Fruit fly (Drosophila melanogaster) whole organism, prepupa: ENCODE results near the gene Spn.

ENCODE experiments used
- Blimp-1 ChIP-seq: fragments of 200-800 bp; sonication (Bioruptor generic); optimal IDR thresholded peaks from 3 replicates; lab custom pipeline; 2017; ENCODE audit warnings: missing biosample characterization, missing genetic modification characterization, mild to moderate bottlenecking, moderate library complexity, missing genetic modification reagents
- CG10669 ChIP-seq: fragments of 200-800 bp; sonication (Bioruptor generic); optimal IDR thresholded peaks from 3 replicates; lab custom pipeline; 2018; ENCODE audit warnings: missing biosample characterization, mild to moderate bottlenecking, missing genetic modification characterization, moderate library complexity
- CG11902 ChIP-seq: fragments of 200-800 bp; sonication (Bioruptor generic); optimal IDR thresholded peaks from 3 replicates; lab custom pipeline; 2016; ENCODE audit warnings: missing biosample characterization, missing genetic modification characterization
- CG15336 ChIP-seq: fragments of 200-800 bp; sonication (Bioruptor generic); IDR thresholded peaks from 2 replicates; pipeline ENCODE4 v1.3.6; 2022; ENCODE audit warnings: missing biosample characterization, missing genetic modification characterization
- CG1621 ChIP-seq: fragments of 200-800 bp; sonication (Bioruptor generic); optimal IDR thresholded peaks from 3 replicates; lab custom pipeline; 2018; ENCODE audit warnings: missing biosample characterization, mild to moderate bottlenecking, missing genetic modification characterization
- CG16779 ChIP-seq: fragments of 200-800 bp; sonication (Bioruptor generic); optimal IDR thresholded peaks from 3 replicates; lab custom pipeline; 2017; ENCODE audit warnings: missing biosample characterization, mild to moderate bottlenecking, missing genetic modification characterization
- CG3032 ChIP-seq: fragments of 200-800 bp; optimal IDR thresholded peaks from 2 replicates; lab custom pipeline; 2019; ENCODE audit warnings: missing biosample characterization, mild to moderate bottlenecking, missing genetic modification characterization, moderate library complexity
- CG31627 ChIP-seq: fragments of 200-800 bp; sonication (Bioruptor generic); optimal IDR thresholded peaks from 3 replicates; lab custom pipeline; 2016; ENCODE audit warnings: missing biosample characterization, missing genetic modification characterization
- CG32006 ChIP-seq: fragments of 200-800 bp; sonication (Bioruptor generic); optimal IDR thresholded peaks from 3 replicates; lab custom pipeline; 2017; ENCODE audit warnings: missing biosample characterization, mild to moderate bottlenecking, missing genetic modification characterization
- CG6163 ChIP-seq: fragments of 200-800 bp; sonication (Bioruptor generic); IDR thresholded peaks from 3 replicates; pipeline ENCODE4 v1.3.6; 2022; ENCODE audit warnings: missing biosample characterization, missing genetic modification characterization
- CG6276 ChIP-seq: fragments of 200-800 bp; sonication (Bioruptor generic); optimal IDR thresholded peaks from 2 replicates; lab custom pipeline; 2017; ENCODE audit warnings: missing biosample characterization, mild to moderate bottlenecking, missing genetic modification characterization
- CG6792 ChIP-seq: fragments of 200-800 bp; sonication (Bioruptor generic); optimal IDR thresholded peaks from 3 replicates; lab custom pipeline; 2016; ENCODE audit warnings: missing biosample characterization, missing genetic modification characterization
- CG6808 ChIP-seq: fragments of 200-800 bp; sonication (Bioruptor generic); optimal IDR thresholded peaks from 3 replicates; lab custom pipeline; 2017; ENCODE audit warnings: missing biosample characterization, missing genetic modification characterization, mild to moderate bottlenecking, moderate library complexity, missing genetic modification reagents
- CG7368 ChIP-seq: fragments of 200-800 bp; sonication (Bioruptor generic); optimal IDR thresholded peaks from 3 replicates; lab custom pipeline; 2016; ENCODE audit warnings: missing biosample characterization, missing genetic modification characterization
- CG8119 ChIP-seq: fragments of 200-800 bp; sonication (Bioruptor generic); IDR thresholded peaks from 3 replicates; pipeline ENCODE4 v1.3.6; 2022; ENCODE audit warnings: missing biosample characterization, missing genetic modification characterization
- CG8632 ChIP-seq: fragments of 200-800 bp; sonication (Bioruptor generic); optimal IDR thresholded peaks from 3 replicates; lab custom pipeline; 2016; ENCODE audit warnings: missing biosample characterization, missing genetic modification characterization
- CG9139 ChIP-seq: fragments of 200-800 bp; sonication (Bioruptor generic); optimal IDR thresholded peaks from 3 replicates; lab custom pipeline; 2017; ENCODE audit warnings: missing biosample characterization, mild to moderate bottlenecking, missing genetic modification characterization
- Eip75B ChIP-seq: fragments of 200-800 bp; sonication (Bioruptor generic); optimal IDR thresholded peaks from 3 replicates; lab custom pipeline; 2016; ENCODE audit warnings: missing biosample characterization, missing genetic modification characterization
- Eip78C ChIP-seq: fragments of 200-800 bp; sonication (Bioruptor generic); peaks from one replicate; lab custom pipeline; 2016; ENCODE audit warnings: missing biosample characterization, missing genetic modification characterization
- Eip93F ChIP-seq: fragments of 200-800 bp; sonication (Bioruptor generic); optimal IDR thresholded peaks from 2 replicates; lab custom pipeline; 2016; ENCODE audit warnings: missing biosample characterization, mild to moderate bottlenecking, missing genetic modification characterization
- Ets21C ChIP-seq: fragments of 200-800 bp; sonication (Bioruptor generic); optimal IDR thresholded peaks from 3 replicates; lab custom pipeline; 2016; ENCODE audit warnings: missing biosample characterization, missing genetic modification characterization
- Ets96B ChIP-seq: fragments of 200-800 bp; optimal IDR thresholded peaks from 2 replicates; lab custom pipeline; 2019; ENCODE audit warnings: missing biosample characterization, mild to moderate bottlenecking, missing genetic modification characterization, moderate library complexity
- Gug ChIP-seq: fragments of 200-800 bp; sonication (Bioruptor generic); IDR thresholded peaks from 2 replicates; pipeline ENCODE4 v1.3.6; 2022; ENCODE audit warnings: missing biosample characterization, missing genetic modification characterization
- Hr38 ChIP-seq: sonication (Bioruptor generic); optimal IDR thresholded peaks from 2 replicates; lab custom pipeline; 2016; ENCODE audit warnings: missing biosample characterization, missing genetic modification characterization
- Hr39 ChIP-seq: fragments of 200-800 bp; sonication (Bioruptor generic); optimal IDR thresholded peaks from 2 replicates; lab custom pipeline; 2016; ENCODE audit warnings: missing biosample characterization, missing genetic modification characterization
- Hr4 ChIP-seq: fragments of 200-800 bp; sonication (Bioruptor generic); optimal IDR thresholded peaks from 3 replicates; lab custom pipeline; 2016; ENCODE audit warnings: missing biosample characterization, missing genetic modification characterization
- Lpt ChIP-seq: fragments of 200-800 bp; sonication (Bioruptor generic); optimal IDR thresholded peaks from 3 replicates; lab custom pipeline; 2016; ENCODE audit warnings: missing biosample characterization, missing genetic modification characterization
- Met ChIP-seq: fragments of 200-800 bp; sonication (Bioruptor generic); optimal IDR thresholded peaks from 3 replicates; lab custom pipeline; 2016; ENCODE audit warnings: missing biosample characterization, missing genetic modification characterization
- OdsH ChIP-seq: fragments of 200-800 bp; sonication (Bioruptor generic); optimal IDR thresholded peaks from 3 replicates; lab custom pipeline; 2016; ENCODE audit warnings: missing biosample characterization, missing genetic modification characterization
- Smox ChIP-seq: fragments of 200-800 bp; sonication (Bioruptor generic); optimal IDR thresholded peaks from 3 replicates; lab custom pipeline; 2016; ENCODE audit warnings: missing biosample characterization, missing genetic modification characterization
- Sox14 ChIP-seq: fragments of 200-800 bp; sonication (Bioruptor generic); optimal IDR thresholded peaks from 3 replicates; lab custom pipeline; 2016; ENCODE audit warnings: missing biosample characterization, missing genetic modification characterization
- Sox15 ChIP-seq: fragments of 200-800 bp; sonication (Bioruptor generic); optimal IDR thresholded peaks from 3 replicates; lab custom pipeline; 2016; ENCODE audit warnings: missing biosample characterization, missing genetic modification characterization
- achi ChIP-seq: fragments of 200-800 bp; sonication (Bioruptor generic); optimal IDR thresholded peaks from 3 replicates; lab custom pipeline; 2016; ENCODE audit warnings: missing biosample characterization, missing genetic modification characterization
- cyc ChIP-seq: fragments of 200-800 bp; sonication (Bioruptor generic); optimal IDR thresholded peaks from 3 replicates; lab custom pipeline; 2016; ENCODE audit warnings: missing biosample characterization, missing genetic modification characterization
- dac ChIP-seq: fragments of 200-800 bp; sonication (Bioruptor generic); optimal IDR thresholded peaks from 2 replicates; lab custom pipeline; 2017; ENCODE audit warnings: missing biosample characterization, mild to moderate bottlenecking, missing genetic modification characterization
- dsx ChIP-seq: fragments of 200-800 bp; optimal IDR thresholded peaks from 3 replicates; lab custom pipeline; 2019; ENCODE audit warnings: missing biosample characterization, mild to moderate bottlenecking, missing genetic modification characterization, moderate library complexity; ENCODE audit not compliant: poor library complexity, severe bottlenecking
- eg ChIP-seq: fragments of 200-800 bp; sonication (Bioruptor generic); IDR thresholded peaks from 3 replicates; pipeline ENCODE4 v1.3.6; 2022; ENCODE audit warnings: missing biosample characterization, missing genetic modification characterization
- fd59A ChIP-seq: fragments of 200-800 bp; sonication (Bioruptor generic); optimal IDR thresholded peaks from 2 replicates; lab custom pipeline; 2017; ENCODE audit warnings: missing biosample characterization, mild to moderate bottlenecking, missing genetic modification characterization, missing genetic modification reagents
- fd85E ChIP-seq: fragments of 200-800 bp; sonication (Bioruptor generic); optimal IDR thresholded peaks from 3 replicates; lab custom pipeline; 2016; ENCODE audit warnings: missing biosample characterization, missing genetic modification characterization
- fkh ChIP-seq: fragments of 200-800 bp; sonication (Bioruptor generic); optimal IDR thresholded peaks from 3 replicates; lab custom pipeline; 2017; ENCODE audit warnings: missing biosample characterization, mild to moderate bottlenecking, missing genetic modification characterization, moderate library complexity
- lz ChIP-seq: fragments of 200-800 bp; sonication (Bioruptor generic); optimal IDR thresholded peaks from 3 replicates; lab custom pipeline; 2016; ENCODE audit warnings: missing biosample characterization, missing genetic modification characterization
- net ChIP-seq: fragments of 200-800 bp; sonication (Bioruptor generic); optimal IDR thresholded peaks from 3 replicates; lab custom pipeline; 2016; ENCODE audit warnings: missing biosample characterization, missing genetic modification characterization
- pdm3 ChIP-seq: fragments of 200-800 bp; sonication (Bioruptor generic); optimal IDR thresholded peaks from 3 replicates; lab custom pipeline; 2016; ENCODE audit warnings: missing biosample characterization, missing genetic modification characterization
- spab ChIP-seq: fragments of 200-800 bp; sonication (Bioruptor generic); optimal IDR thresholded peaks from 2 replicates; lab custom pipeline; 2017; ENCODE audit warnings: missing biosample characterization, mild to moderate bottlenecking, missing genetic modification characterization, missing genetic modification reagents
- ss ChIP-seq, 2 experiments: fragments of 200-800 bp; sonication (Bioruptor generic); optimal IDR thresholded peaks; 2 replicates in 1 of 2; 3 replicates in 1 of 2; lab custom pipeline; 2017 to 2018; ENCODE audit warnings: mild to moderate bottlenecking in 2 of 2, missing biosample characterization in 2 of 2, missing genetic modification characterization in 2 of 2, moderate library complexity in 1 of 2
- svp ChIP-seq: fragments of 200-800 bp; sonication (Bioruptor generic); peaks from one replicate; lab custom pipeline; 2016; ENCODE audit warnings: missing biosample characterization, missing genetic modification characterization
- vri ChIP-seq: fragments of 200-800 bp; sonication (Bioruptor generic); optimal IDR thresholded peaks from 3 replicates; lab custom pipeline; 2016; ENCODE audit warnings: missing biosample characterization, mild to moderate bottlenecking, missing genetic modification characterization

The Spn gene

dm6 chr3L:2489855-2490254 lies 64.2 kb downstream of the Spn start (continued):
- no peak for TF ChIP-seq CG6276 (GFP tag; lab: Kevin White, UChicago)
- TF ChIP-seq svp (GFP tag; lab: Kevin White, UChicago), result peak; percentile 80
- TF ChIP-seq Hr38 (GFP tag; lab: Kevin White, UChicago), result no peak
- no peak for TF ChIP-seq CG31627
- TF ChIP-seq CG8119, result peak; percentile 51; the same call in 1 of the 3 replicates
- TF ChIP-seq CG32006, result no peak
- TF ChIP-seq Lpt (GFP tag; lab: Kevin White, UChicago), result no peak
- TF ChIP-seq OdsH, result no peak
- TF ChIP-seq CG6792 (GFP tag; lab: Kevin White, UChicago), result no peak
- no peak for TF ChIP-seq vri (GFP tag; lab: Kevin White, UChicago)
- peak; percentile 62 for TF ChIP-seq dsx (GFP tag; lab: Kevin White, UChicago)
- TF ChIP-seq CG11902 (GFP tag; lab: Kevin White, UChicago), result no peak
- no peak for TF ChIP-seq Gug
- TF ChIP-seq Met, result no peak
- TF ChIP-seq Sox14 (GFP tag; lab: Kevin White, UChicago), result no peak
- peak; percentile 41 for TF ChIP-seq CG16779 (tag; lab: Kevin White, UChicago)
- no peak for TF ChIP-seq CG8632 (GFP tag; lab: Kevin White, UChicago)
- no peak for TF ChIP-seq Ets96B
- no peak for TF ChIP-seq Ets21C (GFP tag; lab: Kevin White, UChicago)
- TF ChIP-seq Sox15, result no peak
- no peak for TF ChIP-seq CG10669
- TF ChIP-seq CG6808, result no peak
- TF ChIP-seq Eip75B, result no peak
- TF ChIP-seq net (GFP tag; lab: Kevin White, UChicago), result peak; percentile 52
- TF ChIP-seq CG3032 (tag; lab: Kevin White, UChicago), result no peak
- TF ChIP-seq CG6163 (GFP tag; lab: Robert Waterston, UW), result peak; percentile 60; the same call in 2 of the 3 replicates
- no peak for TF ChIP-seq Hr4 (GFP tag; lab: Kevin White, UChicago)
- no peak for TF ChIP-seq fd59A
- TF ChIP-seq cyc (GFP tag; lab: Kevin White, UChicago), result no peak
- TF ChIP-seq Smox (GFP tag; lab: Kevin White, UChicago), result no peak
- peak; percentile 82 for TF ChIP-seq Blimp-1 (GFP tag; lab: Kevin White, UChicago)
- TF ChIP-seq CG15336 (GFP tag; lab: Robert Waterston, UW), result peak; percentile 29; the same call in 1 of the 2 replicates

dm6 chr3L:2489438-2489837 lies 64.7 kb downstream of the Spn start:
- TF ChIP-seq spab, result no peak
- TF ChIP-seq Smox (GFP tag; lab: Kevin White, UChicago), result peak; percentile 14
- peak; percentile 22 for TF ChIP-seq CG10669
- no peak for TF ChIP-seq Hr38 (GFP tag; lab: Kevin White, UChicago)
- peak; percentile 22 for TF ChIP-seq lz (GFP tag; lab: Kevin White, UChicago)
- peak; percentile 8 for TF ChIP-seq CG3032 (tag; lab: Kevin White, UChicago)
- TF ChIP-seq fd85E (GFP tag; lab: Kevin White, UChicago), result no peak
- peak; percentile 27 for TF ChIP-seq CG6792 (GFP tag; lab: Kevin White, UChicago)
- peak; percentile 3 for TF ChIP-seq OdsH
- no peak for TF ChIP-seq fd59A
- peak; percentile 12 for TF ChIP-seq CG8632 (GFP tag; lab: Kevin White, UChicago)
- no peak for TF ChIP-seq CG32006
- no peak for TF ChIP-seq dac (GFP tag; lab: Kevin White, UChicago)
- TF ChIP-seq Eip78C (GFP tag; lab: Kevin White, UChicago), result peak; percentile 18
- TF ChIP-seq fkh (GFP tag; lab: Kevin White, UChicago), result peak; percentile 83
- TF ChIP-seq Met, result peak; percentile 2
- no peak for TF ChIP-seq achi (GFP tag; lab: Kevin White, UChicago)
- no peak for TF ChIP-seq eg (GFP tag; lab: Robert Waterston, UW)
- peak; percentile 15 for TF ChIP-seq CG6808

dm6 chr3L:2488634-2489033 lies 65.5 kb downstream of the Spn start, which contains the start of gene CG1146:
TSS of gene CG1146 (plus strand) at chr3L:2488804.
- peak; percentile 21 for TF ChIP-seq CG6808
- TF ChIP-seq fkh (GFP tag; lab: Kevin White, UChicago), result no peak
- TF ChIP-seq CG9139, result peak; percentile 19
- TF ChIP-seq CG7368 (GFP tag; lab: Kevin White, UChicago), result no peak
- no peak for TF ChIP-seq net (GFP tag; lab: Kevin White, UChicago)
- TF ChIP-seq CG6163 (GFP tag; lab: Robert Waterston, UW), result peak; percentile 60
- peak; percentile 99 for TF ChIP-seq dsx (GFP tag; lab: Kevin White, UChicago)
- TF ChIP-seq Hr39 (GFP tag; lab: Kevin White, UChicago), result no peak
- TF ChIP-seq CG15336 (GFP tag; lab: Robert Waterston, UW), result peak; percentile 20; the same call in 1 of the 2 replicates
- TF ChIP-seq Sox14 (GFP tag; lab: Kevin White, UChicago), result no peak
- TF ChIP-seq pdm3 (GFP tag; lab: Kevin White, UChicago), result no peak
- TF ChIP-seq CG16779 (tag; lab: Kevin White, UChicago), result peak; percentile 0
- no peak for TF ChIP-seq lz (GFP tag; lab: Kevin White, UChicago)
- peak in 1 of 2 experiments; percentile 19 for TF ChIP-seq ss (GFP tag; optimal IDR thresholded peaks at IDR 0.05; lab: Kevin White, UChicago)
- TF ChIP-seq Met, result no peak
- peak; percentile 5 for TF ChIP-seq Lpt (GFP tag; lab: Kevin White, UChicago)
- TF ChIP-seq CG6792 (GFP tag; lab: Kevin White, UChicago), result no peak
- TF ChIP-seq fd59A, result no peak
- no peak for TF ChIP-seq Eip93F (GFP tag; lab: Kevin White, UChicago)
- peak; percentile 40 for TF ChIP-seq vri (GFP tag; lab: Kevin White, UChicago)
- no peak for TF ChIP-seq CG1621 (tag; lab: Kevin White, UChicago)
- TF ChIP-seq svp (GFP tag; lab: Kevin White, UChicago), result peak; percentile 73
